Fruit fly (Drosophila melanogaster) whole organism, wandering third instar larva: ENCODE measurements around the gene Sod1.

ENCODE experiments used
- Abd-B ChIP-seq: fragments of >200 bp; optimal IDR thresholded peaks from 2 replicates; lab custom pipeline; 2017; ENCODE audit warnings: missing biosample characterization, missing genetic modification characterization
- CG32264 ChIP-seq: fragments of 200-800 bp; sonication (Bioruptor generic); optimal IDR thresholded peaks from 2 replicates; lab custom pipeline; 2016; ENCODE audit warnings: missing biosample characterization, missing genetic modification characterization
- Jra ChIP-seq: sonication (Bioruptor generic); optimal IDR thresholded peaks from 2 replicates; lab custom pipeline; 2016; ENCODE audit warnings: missing biosample characterization, missing genetic modification characterization
- Mio ChIP-seq: sonication (Bioruptor generic); optimal IDR thresholded peaks from 2 replicates; lab custom pipeline; 2016; ENCODE audit warnings: missing biosample characterization, missing genetic modification characterization
- N ChIP-seq: fragments of >200 bp; optimal IDR thresholded peaks from 2 replicates; lab custom pipeline; 2018; ENCODE audit warnings: missing biosample characterization, missing external identifiers, missing genetic modification characterization
- dsf ChIP-seq: sonication (Bioruptor generic); optimal IDR thresholded peaks from 2 replicates; lab custom pipeline; 2016; ENCODE audit warnings: missing biosample characterization, missing genetic modification characterization, borderline replicate concordance
- lola ChIP-seq: fragments of >200 bp; optimal IDR thresholded peaks from 2 replicates; lab custom pipeline; 2017; ENCODE audit warnings: missing biosample characterization, missing genetic modification characterization
- psq ChIP-seq: fragments of 200-800 bp; sonication (Bioruptor generic); optimal IDR thresholded peaks from 3 replicates; lab custom pipeline; 2017; ENCODE audit warnings: missing biosample characterization, mild to moderate bottlenecking, missing genetic modification characterization, moderate library complexity
- tai ChIP-seq: sonication (Bioruptor generic); optimal IDR thresholded peaks from 2 replicates; lab custom pipeline; 2016; ENCODE audit warnings: missing biosample characterization, missing genetic modification characterization
- usp ChIP-seq: fragments of >200 bp; optimal IDR thresholded peaks from 2 replicates; lab custom pipeline; 2017; ENCODE audit warnings: missing biosample characterization, missing genetic modification characterization

- TF ChIP-seq psq (GFP tag; lab: Kevin White, UChicago) (peak; percentile 7), Mio (no peak), tai (no peak), usp (GFP tag; lab: Kevin White, UChicago) (no peak), Abd-B (no peak), Jra (GFP tag; lab: Kevin White, UChicago) (no peak), lola (GFP tag; lab: Kevin White, UChicago) (no peak), dsf (GFP tag; lab: Kevin White, UChicago) (no peak), N (GFP tag; lab: Kevin White, UChicago) (no peak), CG32264 (GFP tag; lab: Kevin White, UChicago) (no peak)
These were observed 41.8 kb upstream of the Sod1 start for dm6 chr3L:11155380-11155779.
